Worm (Caenorhabditis elegans): Measurements from ENCODE around the gene lpr-5.

DNA sequence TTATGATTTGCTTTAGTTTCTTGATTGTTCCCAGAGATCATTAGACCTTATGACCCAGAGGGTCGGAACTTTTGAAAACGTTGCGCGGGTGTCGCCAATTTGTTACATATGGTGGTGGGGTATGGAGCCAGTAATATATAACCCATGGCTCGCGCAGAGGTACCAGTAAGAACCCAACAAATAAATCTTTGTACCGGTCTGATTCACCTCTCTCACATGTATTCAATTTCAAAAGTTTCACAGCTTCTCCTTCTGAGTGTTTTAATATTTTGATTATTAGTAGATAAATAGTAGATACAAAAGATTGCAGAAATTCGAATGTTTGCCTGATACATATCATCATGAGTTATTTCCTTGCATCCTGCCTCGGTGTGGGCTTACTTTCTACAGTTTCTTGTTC, 45.8 kb upstream of the lpr-5 start, which contains the start of gene egl-15:
- TF ChIP-seq unc-42 (tag; optimal IDR thresholded peaks at IDR 0.05) (no peak), sox-2 (GFP tag; IDR thresholded peaks at IDR 0.05) (no peak), ceh-22 (tag; optimal IDR thresholded peaks at IDR 0.05) (no peak), sdc-2 (tag; optimal IDR thresholded peaks at IDR 0.05) (no peak), fkh-10 (GFP tag; optimal IDR thresholded peaks at IDR 0.05) (no peak), nhr-11 (tag; optimal IDR thresholded peaks at IDR 0.05) (no peak), ref-2 (tag; optimal IDR thresholded peaks at IDR 0.05) (no peak), ceh-2 (tag; optimal IDR thresholded peaks at IDR 0.05) (no peak), pha-2 (tag; optimal IDR thresholded peaks at IDR 0.05) (no peak), ttx-3 (tag; optimal IDR thresholded peaks at IDR 0.05) (no peak), hlh-6 (tag; optimal IDR thresholded peaks at IDR 0.05) (no peak), ama-1 (optimal IDR thresholded peaks at IDR 0.05) (no peak), Y22D7AL.16 (tag; optimal IDR thresholded peaks at IDR 0.05) (no peak), ceh-19 (GFP tag; optimal IDR thresholded peaks at IDR 0.05) (no peak)

Data from whole organism, late embryonic.